Fruit fly (Drosophila melanogaster): ENCODE measurements around the gene ouib.

DNA sequence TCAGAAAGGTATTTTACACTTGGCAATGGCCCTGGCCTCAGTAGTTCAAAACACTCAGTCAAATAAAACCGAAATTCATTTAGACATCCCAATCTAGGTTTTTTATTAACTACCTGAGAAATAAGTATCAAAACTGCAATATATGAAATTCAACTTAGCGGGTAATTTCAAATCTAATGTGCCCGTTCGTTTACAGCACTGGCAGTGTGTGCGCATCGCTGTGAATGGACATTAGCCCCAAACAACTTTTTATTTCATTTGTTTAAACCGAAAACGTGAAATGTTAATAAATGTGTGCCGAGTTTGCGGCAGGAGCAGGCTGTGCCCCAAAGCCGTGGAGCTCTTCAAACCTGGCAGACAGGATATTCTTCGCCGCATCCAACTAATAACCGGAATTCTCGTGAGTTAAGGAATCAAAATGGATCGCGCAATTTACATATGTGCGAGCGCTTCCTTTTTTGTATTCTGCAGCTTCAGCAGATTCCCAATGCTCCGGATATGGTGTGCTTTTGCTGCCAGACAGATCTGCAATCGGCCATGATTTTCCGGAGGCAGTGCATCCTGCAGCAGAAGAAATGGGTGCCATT is 2.2 kb upstream of the ouib start, which contains the start of gene nom:
- no peak for TF ChIP-seq Snoo (tag; optimal IDR thresholded peaks at IDR 0.05)
- TF ChIP-seq rn (GFP tag; IDR thresholded peaks at IDR 0.05) = no peak
- TF ChIP-seq CG14655 (GFP tag; optimal IDR thresholded peaks at IDR 0.05) = no peak
- TF ChIP-seq CG10348 (GFP tag; IDR thresholded peaks at IDR 0.05) = no peak
- TF ChIP-seq gl (tag; optimal IDR thresholded peaks at IDR 0.05) = no peak
- TF ChIP-seq CG34367 (tag; optimal IDR thresholded peaks at IDR 0.05) = no peak
- no peak for TF ChIP-seq CG13204 (GFP tag; optimal IDR thresholded peaks at IDR 0.05)
- no peak for TF ChIP-seq CG32121 (GFP tag; IDR thresholded peaks at IDR 0.05)
- no peak for TF ChIP-seq CG9948 (tag; optimal IDR thresholded peaks at IDR 0.05)
- TF ChIP-seq D1 (tag; optimal IDR thresholded peaks at IDR 0.05) = no peak
- no peak for TF ChIP-seq Pif1A (GFP tag; optimal IDR thresholded peaks at IDR 0.05)
- no peak for TF ChIP-seq CG8159 (tag; optimal IDR thresholded peaks at IDR 0.05)
- TF ChIP-seq EcR (GFP tag; optimal IDR thresholded peaks at IDR 0.05) = no peak
